Worm (Caenorhabditis elegans): ENCODE measurements around the gene rpb-6.

Gene rpb-6

ce11 chrII:10545213-10545612 lies 34.0 kb upstream of the rpb-6 start (continued):
- no peak for TF ChIP-seq dve-1 (tag; optimal IDR thresholded peaks at IDR 0.05; ENCODE audit: insufficient read depth)
- no peak for TF ChIP-seq fos-1 (tag; optimal IDR thresholded peaks at IDR 0.05)
- no peak for TF ChIP-seq ceh-82 (tag; optimal IDR thresholded peaks at IDR 0.05)
- no peak for TF ChIP-seq R02D3.7 (tag; optimal IDR thresholded peaks at IDR 0.05)
- TF ChIP-seq gei-8 (GFP tag; optimal IDR thresholded peaks at IDR 0.05) = no peak
- no peak for TF ChIP-seq nhr-42 (GFP tag; IDR thresholded peaks at IDR 0.05)

- no peak for TF ChIP-seq ztf-11 (tag; optimal IDR thresholded peaks at IDR 0.05)
- TF ChIP-seq ZK337.2 (GFP tag; IDR thresholded peaks at IDR 0.05) = no peak
- TF ChIP-seq madf-5 (GFP tag; IDR thresholded peaks at IDR 0.05) = 0 out of 4 replicates have a peak, but pooled peaks of 1 of the 2 experiments have one; percentile 15
- TF ChIP-seq attf-4 (tag; optimal IDR thresholded peaks at IDR 0.05) = no peak
- peak; percentile 28 for TF ChIP-seq ama-1 (optimal IDR thresholded peaks at IDR 0.05)
- no peak for TF ChIP-seq dmd-6 (GFP tag; IDR thresholded peaks at IDR 0.05)
- peak; percentile 62; the same call in 1 of the 2 replicates for TF ChIP-seq egl-43 (GFP tag; IDR thresholded peaks at IDR 0.05)
- TF ChIP-seq Y75B8A.6 (GFP tag; IDR thresholded peaks at IDR 0.05) = peak; percentile 37; the same call in 1 of the 2 replicates
- TF ChIP-seq dmd-9 (GFP tag; IDR thresholded peaks at IDR 0.05) = peak; percentile 42; the same call in 1 of the 2 replicates
- TF ChIP-seq nhr-10 (tag; optimal IDR thresholded peaks at IDR 0.05) = no peak
- TF ChIP-seq Y48G9A.11 (GFP tag; IDR thresholded peaks at IDR 0.05) = peak; percentile 25; the same call in 1 of the 2 replicates
- peak; percentile 46 for TF ChIP-seq nhr-11 (tag; optimal IDR thresholded peaks at IDR 0.05)
- 0 out of 2 replicates have a peak, but pooled peaks have one; percentile 18 for TF ChIP-seq lin-1 (GFP tag; IDR thresholded peaks at IDR 0.05)
- TF ChIP-seq mxl-3 (GFP tag; optimal IDR thresholded peaks at IDR 0.05) = peak; percentile 3
- TF ChIP-seq zfp-3 (GFP tag; conservative IDR thresholded peaks at IDR 0.05) = peak; percentile 8
- TF ChIP-seq nhr-77 (tag; optimal IDR thresholded peaks at IDR 0.05) = no peak
- peak; percentile 26 for TF ChIP-seq mes-2 (tag; optimal IDR thresholded peaks at IDR 0.05; ENCODE audit: poor library complexity, severe bottlenecking)
- no peak for TF ChIP-seq fkh-10 (GFP tag; optimal IDR thresholded peaks at IDR 0.05)
- TF ChIP-seq T26A8.4 (GFP tag; IDR thresholded peaks at IDR 0.05) = peak; percentile 54; the same call in 1 of the 2 replicates
- TF ChIP-seq lim-7 (GFP tag; IDR thresholded peaks at IDR 0.05) = peak; percentile 21; the same call in 1 of the 2 replicates
- TF ChIP-seq hlh-30 (tag; optimal IDR thresholded peaks at IDR 0.05; ENCODE audit: insufficient read depth) = peak; percentile 37
- no peak for TF ChIP-seq vab-7 (GFP tag; IDR thresholded peaks at IDR 0.05)
- peak; percentile 35; the same call in 1 of the 2 replicates for TF ChIP-seq php-3 (GFP tag; IDR thresholded peaks at IDR 0.05)
- TF ChIP-seq snpc-1.2 (GFP tag; IDR thresholded peaks at IDR 0.05) = peak; percentile 63; the same call in 1 of the 2 replicates
- TF ChIP-seq pqm-1 (tag; optimal IDR thresholded peaks at IDR 0.05) = no peak
- TF ChIP-seq tra-1 (GFP tag; IDR thresholded peaks at IDR 0.05) = peak; percentile 41; the same call in 1 of the 2 replicates
- no peak for TF ChIP-seq zfp-2 (tag; optimal IDR thresholded peaks at IDR 0.05)
- peak; percentile 4 for TF ChIP-seq ztf-7 (tag; optimal IDR thresholded peaks at IDR 0.05)
- no peak; the same call in 1 of the 2 replicates for TF ChIP-seq lin-38 (GFP tag; IDR thresholded peaks at IDR 0.05)
- no peak for TF ChIP-seq nhr-111 (GFP tag; optimal IDR thresholded peaks at IDR 0.05)
- TF ChIP-seq dmd-8 (GFP tag; IDR thresholded peaks at IDR 0.05) = peak; percentile 10; the same call in 1 of the 2 replicates
- no peak for TF ChIP-seq nhr-41 (GFP tag; IDR thresholded peaks at IDR 0.05)
- no peak for TF ChIP-seq lsy-2 (tag; optimal IDR thresholded peaks at IDR 0.05)
- TF ChIP-seq hif-1 (tag; optimal IDR thresholded peaks at IDR 0.05) = no peak
- TF ChIP-seq aha-1 (tag) = peak; percentile 98
- peak; percentile 29; the same call in 1 of the 2 replicates for TF ChIP-seq mdt-29 (GFP tag; IDR thresholded peaks at IDR 0.05)
Measured at ce11 chrII:10545924-10546783, 33.0 kb upstream of the rpb-6 start.
